Worm (Caenorhabditis elegans) whole organism, early embryonic: Measurements from ENCODE around the gene W02A2.9.
A peak's percentile ranks its signal among the peaks of the same experiment; 100 is the strongest.

ENCODE experiments used
- B0310.2 ChIP-seq: sonication (generic microtip); optimal IDR thresholded peaks from 2 replicates; lab custom pipeline; 2016; ENCODE audit warnings: mild to moderate bottlenecking, missing genetic modification characterization, missing compliant biosample characterization
- F13C5.2 ChIP-seq: sonication (generic microtip); optimal IDR thresholded peaks from 2 replicates; lab custom pipeline; 2017; ENCODE audit warnings: mild to moderate bottlenecking, missing genetic modification characterization, inconsistent platforms, missing compliant biosample characterization
- aly-1 ChIP-seq: sonication (generic microtip); optimal IDR thresholded peaks from 2 replicates; lab custom pipeline; 2016; ENCODE audit warnings: missing genetic modification characterization, missing compliant biosample characterization
- ama-1 ChIP-seq: fragments of 150-350 bp; optimal IDR thresholded peaks from 2 replicates; lab custom pipeline; 2014
- flt-1 ChIP-seq: fragments of 200-800 bp; sonication (Bioruptor generic); IDR thresholded peaks from 2 replicates; pipeline ENCODE4 v1.3.6; 2022; ENCODE audit warnings: missing genetic modification characterization, missing compliant biosample characterization
- hmbx-1 ChIP-seq: sonication (generic microtip); optimal IDR thresholded peaks from 2 replicates; lab custom pipeline; 2016; ENCODE audit warnings: mild to moderate bottlenecking, missing genetic modification characterization, missing compliant biosample characterization
- hmg-4 ChIP-seq: fragments of 200-800 bp; sonication (Bioruptor generic); optimal IDR thresholded peaks from 2 replicates; lab custom pipeline; 2018; ENCODE audit warnings: mild to moderate bottlenecking, missing genetic modification characterization, missing compliant biosample characterization
- hnd-1 ChIP-seq: sonication (generic microtip); optimal IDR thresholded peaks from 2 replicates; lab custom pipeline; 2016; ENCODE audit warnings: missing genetic modification characterization, missing compliant biosample characterization
- pes-1 ChIP-seq: fragments of 200-800 bp; sonication (Bioruptor generic); IDR thresholded peaks from 2 replicates; pipeline ENCODE4 v1.3.6; 2022; ENCODE audit warnings: missing genetic modification reagents, missing genetic modification characterization, missing compliant biosample characterization
- scrt-1 ChIP-seq: fragments of 200-800 bp; sonication (Bioruptor generic); IDR thresholded peaks from 2 replicates; pipeline ENCODE4 v1.3.6; 2022; ENCODE audit warnings: missing genetic modification characterization, missing compliant biosample characterization
- sea-1 ChIP-seq: fragments of 200-800 bp; sonication (Bioruptor generic); conservative IDR thresholded peaks from 2 replicates; pipeline ENCODE4 v1.3.6; 2022; ENCODE audit warnings: missing genetic modification characterization, missing compliant biosample characterization
- tbx-11 ChIP-seq: fragments of 200-800 bp; sonication (Bioruptor generic); IDR thresholded peaks from 2 replicates; pipeline ENCODE4 v1.3.6; 2022; ENCODE audit warnings: missing genetic modification characterization, missing compliant biosample characterization
- tbx-37 ChIP-seq: fragments of 200-800 bp; sonication (Bioruptor generic); conservative IDR thresholded peaks from 2 replicates; pipeline ENCODE4 v1.3.6; 2022; ENCODE audit warnings: missing genetic modification reagents, missing genetic modification characterization, missing compliant biosample characterization
- tra-4 ChIP-seq: sonication (generic microtip); optimal IDR thresholded peaks from 2 replicates; lab custom pipeline; 2017; ENCODE audit warnings: missing genetic modification characterization, missing compliant biosample characterization

The W02A2.9 gene

DNA sequence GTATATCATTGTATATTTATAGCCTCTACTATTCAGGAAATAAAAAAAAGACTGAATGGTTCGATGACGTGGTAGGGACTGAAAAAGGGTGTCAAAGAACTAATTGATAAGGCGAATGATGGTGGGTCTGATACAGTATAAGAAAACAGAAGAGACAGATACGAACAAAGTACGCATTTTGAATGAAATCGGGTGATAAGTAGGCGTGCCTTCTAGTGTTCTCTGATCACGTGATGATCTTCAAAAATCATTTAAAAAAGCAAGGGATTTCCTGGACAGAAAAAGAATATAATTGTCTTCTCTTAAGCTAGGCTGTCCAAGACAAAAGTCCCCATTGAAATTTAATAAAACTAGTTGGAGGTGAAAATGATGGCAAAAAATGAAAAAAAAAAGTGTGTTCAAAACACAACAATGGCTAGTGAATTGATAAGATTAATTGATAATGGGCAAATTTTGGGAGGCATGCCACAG lies 45.8 kb downstream of the W02A2.9 start:
- TF ChIP-seq B0310.2 (tag; lab: Kevin White, UChicago) = no peak

DNA sequence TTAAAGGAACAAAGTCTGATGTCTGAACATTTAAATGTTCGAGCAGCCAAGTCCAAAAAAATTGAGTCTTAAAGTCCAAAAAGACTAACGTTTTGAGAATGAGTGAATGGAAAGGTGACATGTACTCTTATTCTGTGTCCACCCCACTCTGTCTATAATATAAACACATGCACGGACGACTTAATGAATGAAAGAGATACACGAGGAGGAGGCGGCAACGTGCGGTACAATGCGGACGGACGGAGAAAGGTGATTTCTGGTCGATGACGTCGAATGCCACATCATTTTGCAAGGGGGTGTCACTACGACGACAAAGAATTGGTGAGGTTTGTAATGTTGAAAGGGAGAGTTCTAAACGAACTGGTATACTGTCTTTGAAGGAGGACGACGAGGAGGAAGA lies 47.2 kb downstream of the W02A2.9 start:
- no peak for TF ChIP-seq hmbx-1 (tag; lab: Kevin White, UChicago)
- TF ChIP-seq tbx-37 (GFP tag; lab: Robert Waterston, UW) = no peak
- no peak for TF ChIP-seq scrt-1 (GFP tag; lab: Robert Waterston, UW)
- TF ChIP-seq pes-1 (GFP tag; lab: Robert Waterston, UW) = no peak

DNA sequence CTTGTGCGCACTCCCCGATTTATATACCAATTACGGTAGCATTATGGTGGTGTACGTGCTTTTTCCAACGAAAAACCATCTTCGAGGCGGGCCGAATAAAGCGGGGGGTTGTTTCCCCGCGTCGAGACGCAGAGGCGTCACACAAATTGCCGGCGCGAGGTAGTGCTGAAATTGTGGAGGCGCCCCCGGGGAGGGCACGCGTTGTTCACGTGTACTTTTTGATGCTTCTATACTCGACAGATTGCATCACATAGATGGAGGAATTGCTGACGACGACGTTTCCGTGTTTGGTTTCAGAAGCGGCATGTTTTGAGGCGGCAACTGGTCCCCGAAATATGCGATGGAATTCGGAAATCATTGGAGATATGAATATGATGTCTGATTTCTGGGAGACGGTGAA lies 47.8 kb downstream of the W02A2.9 start:
- TF ChIP-seq pes-1 (GFP tag; lab: Robert Waterston, UW) (no peak), F13C5.2 (tag; lab: Kevin White, UChicago) (peak; percentile 10), hmg-4 (GFP tag; lab: Kevin White, UChicago) (peak; percentile 53), flt-1 (GFP tag; lab: Robert Waterston, UW) (no peak)

DNA sequence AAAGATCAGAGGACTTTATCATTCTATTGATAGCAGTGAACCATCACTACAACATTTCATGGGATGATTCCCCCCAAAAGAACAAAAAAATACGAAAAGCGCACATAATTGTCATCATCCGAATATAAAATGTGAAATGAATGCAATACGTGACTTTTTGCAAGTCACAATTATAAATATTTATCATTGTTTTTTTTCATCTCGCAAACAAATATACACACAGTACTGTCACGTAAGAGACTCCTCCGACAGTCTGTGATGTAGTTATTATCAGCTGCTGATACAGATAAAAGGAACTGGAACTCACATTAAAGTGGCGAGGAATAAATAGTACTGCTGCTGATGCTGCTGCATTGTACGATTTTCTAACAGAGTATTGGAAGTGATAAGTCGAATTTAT lies 48.9 kb downstream of the W02A2.9 start:
- TF ChIP-seq F13C5.2 (tag; lab: Kevin White, UChicago) (no peak), ama-1 (lab: Kevin White, UChicago) (no peak), pes-1 (GFP tag; lab: Robert Waterston, UW) (no peak), aly-1 (tag; lab: Kevin White, UChicago) (no peak), tbx-11 (GFP tag; lab: Robert Waterston, UW) (no peak), hnd-1 (no peak), tra-4 (tag; lab: Kevin White, UChicago) (no peak), sea-1 (no peak)
